Fruit fly (Drosophila melanogaster): ENCODE data around the gene ogre.

Gene ogre

dm6 chrX:6973340-6973739 lies 17.8 kb downstream of the ogre start, which contains the start of gene CG3040 (continued):
- no peak for TF ChIP-seq C15 (GFP tag; IDR thresholded peaks at IDR 0.05)
- TF ChIP-seq az2 (GFP tag; optimal IDR thresholded peaks at IDR 0.05), result peak; percentile 1
- no peak for TF ChIP-seq NK7.1 (GFP tag; optimal IDR thresholded peaks at IDR 0.05)
- no peak for TF ChIP-seq salm (tag; optimal IDR thresholded peaks at IDR 0.05)
- TF ChIP-seq CG7987 (GFP tag; optimal IDR thresholded peaks at IDR 0.05), result no peak
- TF ChIP-seq HLH54F (GFP tag; optimal IDR thresholded peaks at IDR 0.05), result peak; percentile 14
- TF ChIP-seq HLH3B (GFP tag; IDR thresholded peaks at IDR 0.05), result no peak
- no peak for TF ChIP-seq sr (GFP tag; IDR thresholded peaks at IDR 0.05)
- TF ChIP-seq CG12299 (tag; optimal IDR thresholded peaks at IDR 0.05), result no peak
- TF ChIP-seq oc (tag; optimal IDR thresholded peaks at IDR 0.05), result no peak
- no peak for TF ChIP-seq pb (GFP tag; optimal IDR thresholded peaks at IDR 0.05)
- peak in 1 of 2 experiments; percentile 23 for TF ChIP-seq chif (GFP tag; optimal IDR thresholded peaks at IDR 0.05)
- TF ChIP-seq CG11504 (tag; optimal IDR thresholded peaks at IDR 0.05), result peak; percentile 48
- peak; percentile 14 for TF ChIP-seq B-H2 (GFP tag; optimal IDR thresholded peaks at IDR 0.05)
- peak; percentile 39 for TF ChIP-seq CG33213 (GFP tag; optimal IDR thresholded peaks at IDR 0.05)
- no peak for TF ChIP-seq CG32767 (GFP tag; IDR thresholded peaks at IDR 0.05)
- peak; percentile 53 for TF ChIP-seq Lhr (GFP tag; optimal IDR thresholded peaks at IDR 0.05)
- TF ChIP-seq slp2 (GFP tag; optimal IDR thresholded peaks at IDR 0.05), result peak; percentile 11
- no peak for TF ChIP-seq schlank (tag; optimal IDR thresholded peaks at IDR 0.05)
- peak; percentile 37 for TF ChIP-seq CG1602 (GFP tag; optimal IDR thresholded peaks at IDR 0.05)
- TF ChIP-seq CG13123 (GFP tag; optimal IDR thresholded peaks at IDR 0.05), result no peak
- TF ChIP-seq vfl (GFP tag; optimal IDR thresholded peaks at IDR 0.05), result no peak
- peak; percentile 42 for TF ChIP-seq CG8924 (tag; optimal IDR thresholded peaks at IDR 0.05)
- peak; percentile 7 for TF ChIP-seq CG4820 (GFP tag; optimal IDR thresholded peaks at IDR 0.05)
- no peak; the same call in 1 of the 2 replicates for TF ChIP-seq lmd (GFP tag; IDR thresholded peaks at IDR 0.05)
- no peak for TF ChIP-seq gt (GFP tag; IDR thresholded peaks at IDR 0.05)
- no peak for TF ChIP-seq CG2889 (GFP tag; IDR thresholded peaks at IDR 0.05)
- TF ChIP-seq sob (GFP tag; IDR thresholded peaks at IDR 0.05), result 0 out of 2 replicates have a peak, but pooled peaks have one; percentile 37
- peak; percentile 54 for TF ChIP-seq CG2712 (tag; optimal IDR thresholded peaks at IDR 0.05)
- TF ChIP-seq Hr78 (GFP tag; optimal IDR thresholded peaks at IDR 0.05), result no peak
- TF ChIP-seq twi (tag; optimal IDR thresholded peaks at IDR 0.05), result peak; percentile 47
- TF ChIP-seq pzg (GFP tag; optimal IDR thresholded peaks at IDR 0.05), result peak; percentile 82
- no peak for TF ChIP-seq Max (GFP tag; optimal IDR thresholded peaks at IDR 0.05)
- peak; percentile 4 for TF ChIP-seq D19A (tag; optimal IDR thresholded peaks at IDR 0.05)
- TF ChIP-seq Jarid2 (GFP tag; optimal IDR thresholded peaks at IDR 0.05), result no peak
- no peak for TF ChIP-seq Trl (optimal IDR thresholded peaks at IDR 0.05)
- no peak for TF ChIP-seq Trl (GFP tag; optimal IDR thresholded peaks at IDR 0.05)
- TF ChIP-seq CG9215 (GFP tag; IDR thresholded peaks at IDR 0.05), result no peak
- no peak for TF ChIP-seq grn (GFP tag; optimal IDR thresholded peaks at IDR 0.05)
- peak in 1 of 2 experiments; percentile 16 for TF ChIP-seq insv (GFP tag; optimal IDR thresholded peaks at IDR 0.05)
- TF ChIP-seq MESR4 (GFP tag; optimal IDR thresholded peaks at IDR 0.05), result no peak
- TF ChIP-seq unpg (GFP tag; optimal IDR thresholded peaks at IDR 0.05), result peak; percentile 48
- TF ChIP-seq corto (GFP tag; optimal IDR thresholded peaks at IDR 0.05), result no peak
- peak; percentile 35 for TF ChIP-seq BEAF-32 (GFP tag; optimal IDR thresholded peaks at IDR 0.05)
- peak; percentile 48 for TF ChIP-seq CG15269 (tag; optimal IDR thresholded peaks at IDR 0.05)
- TF ChIP-seq Hmx (GFP tag; optimal IDR thresholded peaks at IDR 0.05), result no peak
- no peak for TF ChIP-seq sens-2 (GFP tag; IDR thresholded peaks at IDR 0.05)
- no peak for TF ChIP-seq fu2 (GFP tag; optimal IDR thresholded peaks at IDR 0.05)
- TF ChIP-seq sisA (GFP tag; IDR thresholded peaks at IDR 0.05), result no peak
- no peak for TF ChIP-seq CG8359 (GFP tag; optimal IDR thresholded peaks at IDR 0.05; ENCODE audit: borderline replicate concordance)
- peak; percentile 21 for TF ChIP-seq CG18619 (GFP tag; optimal IDR thresholded peaks at IDR 0.05)
- no peak for TF ChIP-seq CG17328 (GFP tag; IDR thresholded peaks at IDR 0.05)

All from whole organism, embryonic.